Worm (Caenorhabditis elegans) whole organism, midembryonic: ENCODE results near the gene mltn-13.
A peak's percentile ranks its signal among the peaks of the same experiment; 100 is the strongest.

Experiments
- T22C8.4 ChIP-seq: fragments of 200-800 bp; sonication (Bioruptor generic); IDR thresholded peaks from 2 replicates; pipeline ENCODE4 v1.3.6; 2022; ENCODE audit warnings: missing genetic modification characterization, missing compliant biosample characterization
- cog-1 ChIP-seq: sonication (generic microtip); optimal IDR thresholded peaks from 2 replicates; lab custom pipeline; 2016; ENCODE audit warnings: missing genetic modification characterization, missing compliant biosample characterization
- flt-1 ChIP-seq: fragments of 200-800 bp; sonication (Bioruptor generic); IDR thresholded peaks from 2 replicates; pipeline ENCODE4 v1.3.6; 2022; ENCODE audit warnings: missing genetic modification characterization, missing compliant biosample characterization
- klf-2 ChIP-seq: fragments of 200-800 bp; sonication (Bioruptor generic); conservative IDR thresholded peaks from 2 replicates; pipeline ENCODE4 v1.3.6; 2022; ENCODE audit warnings: missing genetic modification reagents, missing genetic modification characterization, missing compliant biosample characterization
- med-1 ChIP-seq: sonication (generic microtip); optimal IDR thresholded peaks from 2 replicates; lab custom pipeline; 2017; ENCODE audit warnings: missing genetic modification characterization, mild to moderate bottlenecking, missing compliant biosample characterization, antibody characterized with exemption, missing genetic modification reagents; ENCODE audit not compliant: insufficient read depth
- ref-1 ChIP-seq: fragments of 200-800 bp; sonication (Bioruptor generic); conservative IDR thresholded peaks from 2 replicates; pipeline ENCODE4 v1.3.6; 2022; ENCODE audit warnings: missing genetic modification reagents, missing genetic modification characterization, missing compliant biosample characterization
- tab-1 ChIP-seq: fragments of 200-800 bp; sonication (Bioruptor generic); IDR thresholded peaks from 2 replicates; pipeline ENCODE4 v1.3.6; 2022; ENCODE audit warnings: missing genetic modification characterization, missing compliant biosample characterization
- ztf-23 ChIP-seq: fragments of 200-800 bp; sonication (Bioruptor generic); IDR thresholded peaks from 2 replicates; pipeline ENCODE4 v1.3.6; 2022; ENCODE audit warnings: missing genetic modification reagents, missing genetic modification characterization, missing compliant biosample characterization
- ztf-29 ChIP-seq: fragments of 200-800 bp; sonication (Bioruptor generic); IDR thresholded peaks from 2 replicates; pipeline ENCODE4 v1.3.6; 2022; ENCODE audit warnings: missing genetic modification reagents, missing genetic modification characterization, missing compliant biosample characterization

The mltn-13 gene

DNA sequence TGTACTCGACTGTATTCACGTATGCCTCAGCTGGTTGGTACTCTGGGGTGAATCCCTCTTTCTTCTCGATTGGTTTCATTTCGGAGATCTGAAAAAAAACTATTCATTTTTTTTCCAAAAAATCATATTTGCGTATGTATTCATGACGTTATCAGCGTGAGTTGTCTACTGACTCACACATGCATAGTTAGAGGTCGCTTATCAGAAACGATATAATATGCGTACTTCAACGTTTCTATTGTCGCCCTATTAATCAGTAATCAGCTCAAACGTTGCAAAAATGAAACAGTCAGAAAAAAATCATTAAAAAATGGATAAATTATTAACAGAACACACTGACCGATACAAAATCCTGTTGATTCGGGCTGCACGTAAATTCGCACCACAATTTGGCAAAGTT lies 30.3 kb upstream of the mltn-13 start:
- TF ChIP-seq tab-1, result no peak
- TF ChIP-seq ref-1 (GFP tag; lab: Robert Waterston, UW), result no peak

ce11 chrX:4469297-4469816 lies 21.2 kb upstream of the mltn-13 start, which contains the start of gene asb-2:
TSS of gene asb-2 (plus strand) at chrX:4469766.
- TF ChIP-seq ztf-23 (0 out of 2 replicates have a peak, but pooled peaks have one; percentile 16), ref-1 (GFP tag; lab: Robert Waterston, UW) (no peak), tab-1 (no peak), med-1 (GFP tag; lab: Kevin White, UChicago) (no peak), klf-2 (GFP tag; lab: Robert Waterston, UW) (no peak), T22C8.4 (GFP tag; lab: Robert Waterston, UW) (no peak), cog-1 (tag; lab: Kevin White, UChicago) (peak; percentile 50), flt-1 (GFP tag; lab: Robert Waterston, UW) (no peak), ztf-29 (GFP tag; lab: Robert Waterston, UW) (no peak)

DNA sequence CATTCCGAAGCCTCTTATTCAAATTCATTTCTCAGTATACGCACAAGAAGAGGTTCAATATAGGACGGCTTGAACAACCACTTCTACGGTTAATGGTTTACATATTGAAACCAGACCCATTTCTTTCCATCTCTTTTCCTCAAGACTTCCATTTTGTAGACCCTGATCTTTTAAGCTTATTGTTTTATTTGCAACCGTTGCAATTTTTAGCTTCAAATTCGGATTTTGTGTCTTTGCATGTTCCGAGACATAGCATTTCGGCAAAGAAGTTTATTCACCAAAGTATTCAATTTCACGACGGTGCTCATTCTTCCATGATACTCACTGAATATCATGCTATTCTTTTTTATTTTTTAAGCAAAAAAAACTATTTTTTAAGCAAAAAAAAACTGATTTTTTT lies 18.0 kb upstream of the mltn-13 start, which contains the start of gene nmur-3:
nmur-3 (plus strand) TSS at position 301 of the 400 bp plus-strand sequence.
- no peak for TF ChIP-seq tab-1
- no peak for TF ChIP-seq med-1 (GFP tag; lab: Kevin White, UChicago)
- no peak for TF ChIP-seq T22C8.4 (GFP tag; lab: Robert Waterston, UW)
- TF ChIP-seq ztf-29 (GFP tag; lab: Robert Waterston, UW), result no peak
- no peak for TF ChIP-seq cog-1 (tag; lab: Kevin White, UChicago)
- no peak for TF ChIP-seq ztf-23
- TF ChIP-seq klf-2 (GFP tag; lab: Robert Waterston, UW), result no peak

DNA sequence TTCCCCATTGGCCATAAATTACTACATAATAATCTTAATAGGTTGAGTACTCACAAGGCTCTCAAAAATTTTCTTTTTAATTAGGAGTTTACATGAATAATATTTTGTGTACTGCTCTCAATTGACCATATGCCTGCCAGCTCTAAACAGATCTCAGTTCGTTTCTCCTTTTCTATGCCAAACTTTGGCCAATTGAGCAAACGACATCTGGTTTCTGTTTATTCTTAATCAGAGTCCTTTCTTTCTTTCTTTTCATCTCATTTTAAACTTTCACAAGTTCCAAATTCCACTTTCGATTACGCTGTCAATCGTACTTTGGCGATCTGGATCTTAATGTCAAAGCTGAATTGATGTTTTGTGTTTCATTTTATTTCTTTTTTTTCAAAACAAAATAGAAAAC lies 16.2 kb upstream of the mltn-13 start:
- TF ChIP-seq med-1 (GFP tag; lab: Kevin White, UChicago) (no peak), klf-2 (GFP tag; lab: Robert Waterston, UW) (no peak), flt-1 (GFP tag; lab: Robert Waterston, UW) (no peak), ref-1 (GFP tag; lab: Robert Waterston, UW) (no peak), ztf-29 (GFP tag; lab: Robert Waterston, UW) (no peak), tab-1 (no peak), ztf-23 (no peak), cog-1 (tag; lab: Kevin White, UChicago) (no peak), T22C8.4 (GFP tag; lab: Robert Waterston, UW) (no peak)

ce11 chrX:4462390-4462789 lies 14.2 kb upstream of the mltn-13 start, which contains the start of gene atg-16.1:
TSS of gene atg-16.1 (minus strand) at chrX:4462465.
- TF ChIP-seq med-1 (GFP tag; lab: Kevin White, UChicago) (no peak), klf-2 (GFP tag; lab: Robert Waterston, UW) (no peak), ref-1 (GFP tag; lab: Robert Waterston, UW) (no peak), tab-1 (no peak), T22C8.4 (GFP tag; lab: Robert Waterston, UW) (no peak), flt-1 (GFP tag; lab: Robert Waterston, UW) (no peak), ztf-29 (GFP tag; lab: Robert Waterston, UW) (no peak), cog-1 (tag; lab: Kevin White, UChicago) (no peak), ztf-23 (no peak)

DNA sequence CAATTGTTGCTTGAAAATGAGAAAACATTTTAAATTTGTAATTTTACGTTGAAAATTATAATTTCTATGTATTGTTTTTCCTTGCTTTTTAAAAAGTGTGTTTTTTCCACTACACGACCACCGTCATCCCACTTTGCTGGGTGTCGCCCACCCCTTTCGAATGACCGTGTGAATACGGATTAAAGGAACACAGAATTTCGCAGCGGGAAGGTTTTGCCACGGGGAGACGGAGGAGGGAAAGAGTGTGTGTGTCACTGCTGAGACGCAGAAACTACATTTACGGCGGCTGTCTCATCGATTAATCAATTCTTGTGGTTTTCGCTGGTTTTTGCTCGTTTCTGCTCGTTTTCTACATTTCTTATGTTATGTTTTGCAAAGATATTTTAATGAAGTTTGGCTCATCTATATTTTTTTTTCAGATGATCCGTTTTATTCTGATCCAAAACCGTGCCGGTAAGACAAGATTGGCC lies 9.7 kb upstream of the mltn-13 start, which contains the start of gene aps-2:
aps-2 (plus strand) TSS at position 420 of the 470 bp plus-strand sequence.
- TF ChIP-seq klf-2 (GFP tag; lab: Robert Waterston, UW) (no peak), tab-1 (0 out of 2 replicates have a peak, but pooled peaks have one; percentile 39), flt-1 (GFP tag; lab: Robert Waterston, UW) (0 out of 2 replicates have a peak, but pooled peaks have one; percentile 36)

ce11 chrX:4453820-4454219 lies 5.6 kb upstream of the mltn-13 start, which contains the start of gene F02E8.4:
TSS of gene F02E8.4 (plus strand) at chrX:4454120.
- TF ChIP-seq flt-1 (GFP tag; lab: Robert Waterston, UW) (no peak), T22C8.4 (GFP tag; lab: Robert Waterston, UW) (no peak), ref-1 (GFP tag; lab: Robert Waterston, UW) (no peak), cog-1 (tag; lab: Kevin White, UChicago) (no peak), ztf-29 (GFP tag; lab: Robert Waterston, UW) (no peak)

DNA sequence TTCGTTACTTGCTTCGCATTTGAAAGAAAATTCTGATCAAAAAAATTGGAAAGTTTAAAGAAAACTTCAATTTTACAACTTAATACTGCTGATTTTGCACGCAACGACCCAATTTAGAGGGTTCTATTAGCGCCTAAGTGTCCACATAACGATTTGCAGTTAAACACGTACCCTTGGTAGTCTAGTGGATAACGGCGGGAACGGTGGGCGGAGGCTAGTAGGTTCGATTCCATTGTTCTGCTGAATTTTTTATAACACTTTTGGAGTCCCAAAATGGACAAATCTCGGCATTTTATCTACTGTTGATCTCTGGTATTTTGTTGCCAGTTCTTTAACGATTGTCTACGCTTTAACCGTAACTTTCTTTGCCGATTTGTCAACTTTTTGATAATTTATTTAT lies 4.9 kb upstream of the mltn-13 start:
- TF ChIP-seq cog-1 (tag; lab: Kevin White, UChicago) (no peak), ztf-29 (GFP tag; lab: Robert Waterston, UW) (no peak), klf-2 (GFP tag; lab: Robert Waterston, UW) (no peak), med-1 (GFP tag; lab: Kevin White, UChicago) (no peak), tab-1 (no peak), flt-1 (GFP tag; lab: Robert Waterston, UW) (0 out of 2 replicates have a peak, but pooled peaks have one; percentile 47)

DNA sequence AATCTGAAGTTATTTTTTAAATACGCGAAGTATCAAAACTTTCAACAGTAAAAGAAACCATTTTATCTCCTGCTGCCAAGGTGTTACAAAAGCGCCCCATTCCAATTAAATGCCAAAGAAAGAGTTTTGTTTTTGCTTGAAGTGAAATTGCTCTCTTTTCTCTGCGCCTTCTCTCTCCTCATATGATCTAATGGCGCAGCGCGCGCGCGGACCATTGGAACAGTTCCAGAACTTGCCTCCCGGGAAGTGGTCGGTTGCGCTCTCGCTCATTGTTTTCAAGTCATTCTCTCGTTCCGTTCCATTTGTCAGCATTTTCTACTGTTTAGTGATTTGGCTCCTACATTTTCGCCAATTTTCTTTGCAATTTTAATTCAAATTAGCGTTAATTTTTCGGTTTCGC lies 3.8 kb upstream of the mltn-13 start:
- TF ChIP-seq flt-1 (GFP tag; lab: Robert Waterston, UW) (no peak), ztf-29 (GFP tag; lab: Robert Waterston, UW) (no peak), ztf-23 (no peak)

ce11 chrX:4444843-4445242 lies 3.3 kb downstream of the mltn-13 start:
- 0 out of 2 replicates have a peak, but pooled peaks have one; percentile 41 for TF ChIP-seq klf-2 (GFP tag; lab: Robert Waterston, UW)
- no peak for TF ChIP-seq tab-1
- TF ChIP-seq ztf-23, result peak; percentile 66
- no peak for TF ChIP-seq cog-1 (tag; lab: Kevin White, UChicago)
- TF ChIP-seq flt-1 (GFP tag; lab: Robert Waterston, UW), result peak; percentile 87
